Worm (Caenorhabditis elegans) whole organism, mixed stage, embryonic: ENCODE data around the gene T12G3.11.

ENCODE experiments used
- bed-3 ChIP-seq: fragments of 200-800 bp; sonication (Bioruptor generic); optimal IDR thresholded peaks from 3 replicates; lab custom pipeline; 2018; ENCODE audit warnings: mild to moderate bottlenecking, missing genetic modification characterization, moderate library complexity, missing compliant biosample characterization
- blmp-1 ChIP-seq: fragments of 150-350 bp; optimal IDR thresholded peaks from 2 replicates; lab custom pipeline; 2014; ENCODE audit warnings: missing biosample characterization, missing genetic modification characterization
- elt-1 ChIP-seq: sonication (generic microtip); optimal IDR thresholded peaks from 2 replicates; lab custom pipeline; 2017; ENCODE audit warnings: missing genetic modification characterization, mild to moderate bottlenecking, missing compliant biosample characterization, antibody characterized with exemption, moderate library complexity, borderline replicate concordance; ENCODE audit not compliant: insufficient read depth
- elt-3 ChIP-seq: fragments of 150-350 bp; optimal IDR thresholded peaks from 2 replicates; lab custom pipeline; 2014; ENCODE audit warnings: missing biosample characterization, missing genetic modification characterization
- nhr-237 ChIP-seq: fragments of 150-350 bp; optimal IDR thresholded peaks from 2 replicates; lab custom pipeline; 2014; ENCODE audit warnings: missing biosample characterization, missing genetic modification characterization
- nhr-28 ChIP-seq: fragments of 150-350 bp; optimal IDR thresholded peaks from 2 replicates; lab custom pipeline; 2014; ENCODE audit warnings: missing biosample characterization, missing genetic modification characterization
- unc-62 ChIP-seq: fragments of 150-350 bp; optimal IDR thresholded peaks from 2 replicates; lab custom pipeline; 2014; ENCODE audit warnings: missing biosample characterization, missing genetic modification reagents, missing genetic modification characterization

DNA sequence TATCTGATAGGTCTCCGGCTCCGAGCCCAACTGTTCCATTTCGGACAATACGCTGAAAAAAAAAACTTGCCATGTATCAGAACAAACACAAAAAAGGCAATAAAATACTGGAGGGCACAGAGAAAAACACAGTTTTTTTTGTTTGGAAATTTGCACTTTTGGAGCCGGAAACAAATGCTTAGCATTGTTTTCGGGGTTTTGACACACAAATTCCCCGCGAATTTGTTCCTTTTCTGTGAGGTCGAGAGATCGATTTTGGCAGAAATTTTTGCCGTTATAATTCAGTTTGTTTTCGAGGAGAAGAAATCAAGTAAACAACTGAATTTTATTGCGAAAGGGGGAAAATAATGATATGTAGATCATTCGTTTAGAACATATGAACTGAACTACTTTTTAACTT is 27.0 kb upstream of the T12G3.11 start, which contains the start of gene K08E4.2:
- TF ChIP-seq nhr-237 (tag; lab: Kevin White, UChicago) = no peak
- TF ChIP-seq unc-62 (GFP tag; lab: Kevin White, UChicago) = no peak
- no peak for TF ChIP-seq elt-1 (tag; lab: Kevin White, UChicago)
- TF ChIP-seq bed-3 (GFP tag; lab: Kevin White, UChicago) = no peak
- no peak for TF ChIP-seq elt-3 (tag; lab: Kevin White, UChicago)
- TF ChIP-seq nhr-28 (tag; lab: Kevin White, UChicago) = no peak
- TF ChIP-seq blmp-1 (tag; lab: Kevin White, UChicago) = no peak
